Worm (Caenorhabditis elegans): Measurements from ENCODE around the gene C49F8.1.
A peak's percentile ranks its signal among the peaks of the same experiment; 100 is the strongest.

The C49F8.1 gene

ce11 chrX:13328868-13329267 lies 35.9 kb downstream of the C49F8.1 start (continued):
- peak; percentile 75 for TF ChIP-seq nhr-47 (tag; optimal IDR thresholded peaks at IDR 0.05)
- TF ChIP-seq sup-37 (GFP tag; optimal IDR thresholded peaks at IDR 0.05), result no peak
- TF ChIP-seq C34B4.2 (tag; optimal IDR thresholded peaks at IDR 0.05), result no peak
- peak; percentile 92 for TF ChIP-seq skn-1 (tag; optimal IDR thresholded peaks at IDR 0.05)
- peak; percentile 36 for TF ChIP-seq dsc-1 (tag; optimal IDR thresholded peaks at IDR 0.05)
- peak in 1 of 2 experiments; percentile 94 for TF ChIP-seq mdl-1 (tag; optimal IDR thresholded peaks at IDR 0.05)
- no peak for TF ChIP-seq unc-86 (tag; optimal IDR thresholded peaks at IDR 0.05)
- no peak for TF ChIP-seq ceh-8 (GFP tag; optimal IDR thresholded peaks at IDR 0.05)
- peak; percentile 32 to 78 (median 52) for TF ChIP-seq ceh-82 (tag; optimal IDR thresholded peaks at IDR 0.05)
- TF ChIP-seq elt-3 (tag; optimal IDR thresholded peaks at IDR 0.05), result peak in 5 of 6 experiments; percentile 13 to 84 (median 76)
- TF ChIP-seq fkh-8 (tag; optimal IDR thresholded peaks at IDR 0.05), result peak; percentile 82

- TF ChIP-seq nhr-71 (tag; optimal IDR thresholded peaks at IDR 0.05), result peak; percentile 40
- no peak for TF ChIP-seq aha-1 (tag; optimal IDR thresholded peaks at IDR 0.05)
- peak in 1 of 2 experiments; percentile 28 for TF ChIP-seq lin-35 (GFP tag; optimal IDR thresholded peaks at IDR 0.05)
- no peak for TF ChIP-seq C16A3.4 (tag; optimal IDR thresholded peaks at IDR 0.05)
- no peak for TF ChIP-seq fkh-8 (tag; optimal IDR thresholded peaks at IDR 0.05)
- peak; percentile 32 for TF ChIP-seq nhr-90 (tag; optimal IDR thresholded peaks at IDR 0.05; ENCODE audit: poor library complexity)
- no peak for TF ChIP-seq sup-37 (GFP tag; optimal IDR thresholded peaks at IDR 0.05)
- peak; percentile 51 for TF ChIP-seq nhr-20 (tag; optimal IDR thresholded peaks at IDR 0.05)
- TF ChIP-seq nhr-85 (tag), result peak; percentile 58
- no peak for TF ChIP-seq jun-1 (tag; optimal IDR thresholded peaks at IDR 0.05)
- TF ChIP-seq snpc-4 (tag; optimal IDR thresholded peaks at IDR 0.05), result no peak
- peak; percentile 57 for TF ChIP-seq elt-2 (tag; optimal IDR thresholded peaks at IDR 0.05)
- TF ChIP-seq blmp-1 (tag; optimal IDR thresholded peaks at IDR 0.05), result peak; percentile 9
- no peak for TF ChIP-seq ztf-11 (tag; optimal IDR thresholded peaks at IDR 0.05)
- TF ChIP-seq sox-4 (tag; optimal IDR thresholded peaks at IDR 0.05), result no peak
- TF ChIP-seq ces-1 (GFP tag; optimal IDR thresholded peaks at IDR 0.05), result no peak
- TF ChIP-seq lin-14 (GFP tag; optimal IDR thresholded peaks at IDR 0.05), result peak; percentile 21
These were observed 36.8 kb downstream of the C49F8.1 start, which contains the start of gene sir-2.2 for ce11 chrX:13328034-13328433. TSS of gene sir-2.2 (plus strand) at chrX:13328067.

- TF ChIP-seq elt-2 (tag; optimal IDR thresholded peaks at IDR 0.05) (no peak), nhr-71 (tag; optimal IDR thresholded peaks at IDR 0.05) (peak; percentile 1), blmp-1 (tag; optimal IDR thresholded peaks at IDR 0.05) (peak; percentile 56)
These were observed 39.8 kb downstream of the C49F8.1 start for ce11 chrX:13325039-13325438.

- TF ChIP-seq elt-2 (tag; optimal IDR thresholded peaks at IDR 0.05) (peak; percentile 2), nhr-19 (GFP tag; conservative IDR thresholded peaks at IDR 0.05) (0 out of 2 replicates have a peak, but pooled peaks have one; percentile 6), nhr-84 (tag; optimal IDR thresholded peaks at IDR 0.05) (no peak), hlh-17 (GFP tag; optimal IDR thresholded peaks at IDR 0.05; ENCODE audit: borderline replicate concordance) (no peak), nhr-85 (tag) (peak; percentile 85), unc-130 (tag; optimal IDR thresholded peaks at IDR 0.05) (peak; percentile 7), mdl-1 (tag; optimal IDR thresholded peaks at IDR 0.05) (no peak), efl-3 (GFP tag; optimal IDR thresholded peaks at IDR 0.05) (no peak), fos-1 (tag; optimal IDR thresholded peaks at IDR 0.05) (no peak), grh-1 (GFP tag; IDR thresholded peaks at IDR 0.05) (peak; percentile 59), hpl-2 (GFP tag; optimal IDR thresholded peaks at IDR 0.05) (no peak), unc-98 (GFP tag; IDR thresholded peaks at IDR 0.05) (no peak), snpc-4 (tag; optimal IDR thresholded peaks at IDR 0.05) (no peak), lin-14 (GFP tag; optimal IDR thresholded peaks at IDR 0.05) (peak; percentile 40), nhr-77 (tag; optimal IDR thresholded peaks at IDR 0.05) (no peak), nhr-20 (tag; optimal IDR thresholded peaks at IDR 0.05) (peak; percentile 42), nhr-71 (tag; optimal IDR thresholded peaks at IDR 0.05) (peak; percentile 58), nhr-237 (tag; optimal IDR thresholded peaks at IDR 0.05) (no peak), lin-39 (tag; optimal IDR thresholded peaks at IDR 0.05) (no peak), pag-3 (tag; optimal IDR thresholded peaks at IDR 0.05; ENCODE audit: borderline replicate concordance, insufficient read depth) (peak; percentile 30), mef-2 (tag; optimal IDR thresholded peaks at IDR 0.05) (no peak), elt-3 (tag; optimal IDR thresholded peaks at IDR 0.05) (peak in 3 of 6 experiments; percentile 19 to 43 (median 37)), nhr-90 (tag; optimal IDR thresholded peaks at IDR 0.05; ENCODE audit: poor library complexity) (peak; percentile 11), C16A3.4 (tag; optimal IDR thresholded peaks at IDR 0.05) (no peak), skn-1 (tag; optimal IDR thresholded peaks at IDR 0.05) (no peak), ama-1 (optimal IDR thresholded peaks at IDR 0.05) (no peak), rnt-1 (tag; optimal IDR thresholded peaks at IDR 0.05) (peak; percentile 3), snu-23 (GFP tag; optimal IDR thresholded peaks at IDR 0.05) (peak; percentile 12)
These were observed 40.5 kb downstream of the C49F8.1 start for ce11 chrX:13324326-13324725.

Measured in whole organism, L1 larva.